Worm (Caenorhabditis elegans): Measurements from ENCODE around the gene C05E4.15.

DNA sequence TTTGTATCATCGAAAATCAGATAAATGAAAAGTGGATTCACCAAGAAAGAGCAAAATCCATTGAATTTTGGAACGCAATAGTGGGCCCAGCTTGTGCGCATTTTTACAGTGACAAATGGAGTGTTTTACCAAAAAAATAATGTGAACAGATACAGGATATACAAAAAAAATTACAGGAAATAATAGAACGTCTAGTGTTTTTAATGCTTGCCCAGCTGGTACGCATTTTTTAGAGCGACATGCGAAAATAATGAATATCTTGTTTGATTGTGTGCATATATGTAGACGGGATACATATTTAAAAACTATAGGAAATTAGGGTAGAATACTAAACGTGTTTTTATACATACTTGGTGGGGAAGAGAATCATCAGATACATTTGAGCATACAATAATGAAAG lies 25.0 kb downstream of the C05E4.15 start, which contains the start of gene srj-25:
- TF ChIP-seq nfya-1 (tag; optimal IDR thresholded peaks at IDR 0.05) (no peak), lim-6 (tag; optimal IDR thresholded peaks at IDR 0.05) (no peak), ama-1 (optimal IDR thresholded peaks at IDR 0.05) (no peak), pqm-1 (tag; optimal IDR thresholded peaks at IDR 0.05) (no peak), lin-11 (tag; optimal IDR thresholded peaks at IDR 0.05) (no peak), T23F11.4 (GFP tag; optimal IDR thresholded peaks at IDR 0.05) (no peak), elt-2 (tag; optimal IDR thresholded peaks at IDR 0.05) (no peak), fkh-10 (GFP tag; optimal IDR thresholded peaks at IDR 0.05) (no peak), ceh-22 (tag; optimal IDR thresholded peaks at IDR 0.05) (no peak)

Data from whole organism, late embryonic.